Worm (Caenorhabditis elegans) whole organism, young adult: ENCODE measurements around the gene K02E10.6.

Source experiments
- C17E4.6 ChIP-seq: fragments of 200-800 bp; sonication (Bioruptor generic); IDR thresholded peaks from 2 replicates; pipeline ENCODE4 v1.3.6; 2022; ENCODE audit warnings: missing genetic modification reagents, missing genetic modification characterization, missing compliant biosample characterization
- akir-1 ChIP-seq: fragments of 200-800 bp; sonication (Bioruptor generic); optimal IDR thresholded peaks from 2 replicates; lab custom pipeline; 2018; ENCODE audit warnings: mild to moderate bottlenecking, missing genetic modification characterization, moderate library complexity, missing compliant biosample characterization
- ama-1 ChIP-seq, 3 experiments: fragments of 150-350 bp in 1 of 3; sonication (generic microtip) in 2 of 3; optimal IDR thresholded peaks; 2 replicates each; lab custom pipeline; 2014 to 2018; ENCODE audit warnings: missing biosample characterization in 2 of 3, missing genetic modification characterization in 2 of 3, missing genetic modification reagents in 2 of 3
- ccch-3 ChIP-seq: fragments of 200-800 bp; sonication (Bioruptor generic); optimal IDR thresholded peaks from 2 replicates; lab custom pipeline; 2018; ENCODE audit warnings: mild to moderate bottlenecking, missing genetic modification characterization, missing compliant biosample characterization
- ceh-27 ChIP-seq: fragments of 200-800 bp; sonication (Bioruptor generic); optimal IDR thresholded peaks from 2 replicates; lab custom pipeline; 2018; ENCODE audit warnings: mild to moderate bottlenecking, missing genetic modification characterization, moderate library complexity, missing compliant biosample characterization
- dox-1 ChIP-seq: fragments of 200-800 bp; sonication (Bioruptor generic); IDR thresholded peaks from 2 replicates; pipeline ENCODE4 v1.3.6; 2022; ENCODE audit warnings: missing genetic modification reagents, missing genetic modification characterization, missing compliant biosample characterization
- him-1 ChIP-seq: sonication (generic microtip); optimal IDR thresholded peaks from 2 replicates; lab custom pipeline; 2016; ENCODE audit warnings: missing genotype, missing genetic modification reagents, missing genetic modification characterization, missing compliant biosample characterization
- lin-35 ChIP-seq, 3 experiments: fragments of 150-350 bp in 2 of 3; sonication (generic microtip) in 1 of 3; optimal IDR thresholded peaks; 2 replicates each; lab custom pipeline; 2014 to 2018; ENCODE audit warnings: missing biosample characterization in 3 of 3, missing genetic modification characterization in 3 of 3, missing genetic modification reagents in 3 of 3
- madf-8 ChIP-seq: fragments of 200-800 bp; sonication (Bioruptor generic); conservative IDR thresholded peaks from 2 replicates; pipeline ENCODE4 v1.3.6; 2022; ENCODE audit warnings: missing genetic modification reagents, missing genetic modification characterization, missing compliant biosample characterization
- mcd-1 ChIP-seq: fragments of 200-800 bp; sonication (Bioruptor generic); IDR thresholded peaks from 2 replicates; pipeline ENCODE4 v1.3.6; 2022; ENCODE audit warnings: missing genetic modification reagents, missing genetic modification characterization, missing compliant biosample characterization
- pha-4 ChIP-seq: fragments of 150-350 bp; sonication (generic microtip); optimal IDR thresholded peaks from 2 replicates; lab custom pipeline; 2014; ENCODE audit warnings: missing biosample characterization, missing genetic modification reagents, missing genetic modification characterization
- snpc-4 ChIP-seq, 5 experiments: fragments of 150-350 bp in 1 of 5; sonication (generic microtip) in 4 of 5; optimal IDR thresholded peaks; 2 replicates each; lab custom pipeline; 2014 to 2018; ENCODE audit warnings: missing genetic modification characterization in 5 of 5, missing biosample characterization in 3 of 5, antibody characterized with exemption in 2 of 5, mild to moderate bottlenecking in 2 of 5, missing compliant biosample characterization in 2 of 5, missing genotype in 2 of 5, moderate library complexity in 2 of 5, missing genetic modification reagents in 1 of 5
- unc-62 ChIP-seq: fragments of 150-350 bp; optimal IDR thresholded peaks from 2 replicates; lab custom pipeline; 2014; ENCODE audit warnings: missing biosample characterization, missing genetic modification reagents, missing genetic modification characterization
- ztf-28 ChIP-seq: fragments of 200-800 bp; sonication (Bioruptor generic); IDR thresholded peaks from 2 replicates; pipeline ENCODE4 v1.3.6; 2022; ENCODE audit warnings: missing genetic modification reagents, missing genetic modification characterization, missing compliant biosample characterization

DNA sequence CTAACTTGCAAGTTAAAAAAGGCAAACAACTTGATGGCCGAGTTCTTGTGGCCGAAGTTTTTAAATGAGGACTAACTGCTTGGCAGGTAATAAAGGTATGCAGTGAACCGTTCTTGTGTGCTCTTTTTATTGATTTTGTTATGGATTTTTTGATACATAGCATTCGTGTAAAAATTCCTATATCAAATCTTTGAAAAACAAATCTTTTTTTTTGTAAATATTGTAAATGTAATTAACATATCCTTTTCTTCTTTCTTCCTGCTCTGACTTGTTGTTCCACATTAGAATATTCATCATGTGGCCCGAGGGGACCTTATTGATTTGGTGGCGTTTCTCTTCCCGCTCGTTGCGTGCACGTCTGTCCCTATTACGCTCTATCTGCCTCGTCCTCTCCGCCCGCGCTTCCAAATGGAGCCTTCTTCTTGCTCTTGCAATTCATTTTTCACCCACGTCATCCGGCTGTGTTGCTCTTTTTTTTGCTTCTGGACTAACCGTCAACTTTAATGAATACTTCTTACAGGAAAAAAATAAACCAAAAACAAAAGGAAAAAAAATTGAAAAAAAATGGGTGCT lies 6.0 kb upstream of the K02E10.6 start, which contains the start of gene hid-1:
- TF ChIP-seq ztf-28 (no peak), ceh-27 (no peak), mcd-1 (GFP tag; lab: Robert Waterston, UW) (no peak), madf-8 (GFP tag; lab: Robert Waterston, UW) (no peak), dox-1 (GFP tag; lab: Robert Waterston, UW) (no peak), lin-35 (GFP tag; optimal IDR thresholded peaks at IDR 0.05; lab: Kevin White, UChicago) (no peak), unc-62 (GFP tag; lab: Kevin White, UChicago) (no peak), akir-1 (GFP tag; lab: Kevin White, UChicago) (no peak), C17E4.6 (GFP tag; lab: Robert Waterston, UW) (no peak), ccch-3 (no peak), ama-1 (optimal IDR thresholded peaks at IDR 0.05; lab: Kevin White, UChicago) (no peak), ama-1 (GFP tag; optimal IDR thresholded peaks at IDR 0.05; lab: Kevin White, UChicago) (no peak), pha-4 (tag; lab: Kevin White, UChicago) (no peak), snpc-4 (GFP tag; optimal IDR thresholded peaks at IDR 0.05; lab: Kevin White, UChicago) (no peak), snpc-4 (tag; optimal IDR thresholded peaks at IDR 0.05; lab: Kevin White, UChicago) (no peak), him-1 (tag; lab: Kevin White, UChicago) (no peak)
